Worm (Caenorhabditis elegans): ENCODE data around the gene Y64G10A.7.

Gene Y64G10A.7

DNA sequence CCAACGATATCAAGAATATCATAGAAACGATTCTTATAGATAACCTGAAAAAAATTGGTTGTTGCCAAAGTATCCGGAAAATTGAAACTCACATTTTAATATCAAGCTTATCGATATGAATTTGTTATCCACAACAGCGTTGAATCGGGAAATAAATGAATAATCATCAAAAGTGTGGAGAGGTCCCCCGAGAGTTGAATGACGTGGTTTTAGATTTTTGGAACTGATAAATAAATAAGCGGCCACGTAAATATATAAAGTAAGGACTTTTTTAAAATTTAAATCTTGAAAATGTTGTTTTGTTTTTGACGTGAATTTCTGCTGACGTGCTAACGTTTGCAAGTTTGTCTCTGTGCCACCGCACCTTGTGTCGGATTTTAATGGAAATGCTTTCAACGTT, 42.7 kb downstream of the Y64G10A.7 start, which contains the start of gene Y67A10A.3:
Gene Y67A10A.3, minus strand, starts transcription at position 101 of the 400 bp plus-strand sequence.
- no peak for TF ChIP-seq lin-15B (tag; optimal IDR thresholded peaks at IDR 0.05)
- TF ChIP-seq ztf-11 (tag; optimal IDR thresholded peaks at IDR 0.05), result no peak
- no peak for TF ChIP-seq eor-1 (tag; optimal IDR thresholded peaks at IDR 0.05)
- no peak for TF ChIP-seq lin-39 (tag; optimal IDR thresholded peaks at IDR 0.05)
- TF ChIP-seq pha-4 (tag; optimal IDR thresholded peaks at IDR 0.05), result no peak
- TF ChIP-seq elt-3 (tag; optimal IDR thresholded peaks at IDR 0.05), result no peak
- TF ChIP-seq snpc-4 (tag; optimal IDR thresholded peaks at IDR 0.05), result no peak
- TF ChIP-seq nhr-67 (tag; optimal IDR thresholded peaks at IDR 0.05), result no peak
- no peak for TF ChIP-seq nhr-77 (tag; optimal IDR thresholded peaks at IDR 0.05)
- no peak for TF ChIP-seq nhr-28 (tag; optimal IDR thresholded peaks at IDR 0.05)
- TF ChIP-seq tbx-2 (tag; optimal IDR thresholded peaks at IDR 0.05), result no peak

DNA sequence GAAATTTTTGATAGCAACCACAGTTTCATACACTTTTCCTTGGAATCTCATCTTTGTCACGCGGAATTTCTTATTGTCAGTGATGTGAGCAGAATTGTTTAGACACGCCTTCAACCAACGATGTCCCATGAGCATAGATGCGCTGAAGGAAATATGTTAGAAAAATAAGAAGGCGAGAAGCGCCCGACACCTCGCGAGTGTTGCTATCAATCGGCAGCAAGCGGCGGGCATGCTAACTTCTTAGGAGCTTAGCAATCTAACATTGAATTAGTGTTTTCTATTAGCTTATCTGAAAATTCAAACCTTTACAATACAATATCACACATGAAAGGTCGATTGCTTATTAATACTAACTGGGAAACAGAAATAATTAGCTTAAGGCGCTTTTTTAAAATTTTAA, 44.1 kb downstream of the Y64G10A.7 start:
- no peak for TF ChIP-seq eor-1 (tag; optimal IDR thresholded peaks at IDR 0.05)

DNA sequence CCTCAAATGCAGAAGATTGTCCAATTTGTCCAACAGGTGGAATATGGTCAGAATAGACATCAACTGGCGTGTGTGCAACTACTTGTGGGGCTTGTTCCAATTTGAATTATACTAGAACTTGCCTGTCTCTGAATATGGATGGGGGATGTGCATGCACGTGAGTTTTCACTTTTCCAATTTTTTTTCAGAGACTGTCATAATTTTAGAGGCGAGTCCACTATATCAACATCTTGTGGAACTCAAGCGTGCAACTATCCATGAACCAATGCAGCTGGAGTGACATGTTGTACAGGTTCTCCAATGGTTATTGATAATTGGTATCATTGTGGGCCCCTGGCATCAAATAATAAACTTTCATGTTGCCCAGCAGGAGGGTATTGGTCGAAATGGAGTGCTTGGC, 46.1 kb downstream of the Y64G10A.7 start, which contains the start of gene Y67A10A.2:
Gene Y67A10A.2, plus strand, starts transcription at position 301 of the 400 bp plus-strand sequence.
- no peak for TF ChIP-seq nhr-43 (tag; optimal IDR thresholded peaks at IDR 0.05; ENCODE audit: poor library complexity, severe bottlenecking)
- TF ChIP-seq nhr-67 (tag; optimal IDR thresholded peaks at IDR 0.05), result no peak
- TF ChIP-seq lin-15B (tag; optimal IDR thresholded peaks at IDR 0.05), result no peak
- TF ChIP-seq unc-39 (tag; optimal IDR thresholded peaks at IDR 0.05), result no peak
- TF ChIP-seq fkh-2 (tag; optimal IDR thresholded peaks at IDR 0.05), result no peak
- TF ChIP-seq lsy-12 (tag; optimal IDR thresholded peaks at IDR 0.05), result no peak

DNA sequence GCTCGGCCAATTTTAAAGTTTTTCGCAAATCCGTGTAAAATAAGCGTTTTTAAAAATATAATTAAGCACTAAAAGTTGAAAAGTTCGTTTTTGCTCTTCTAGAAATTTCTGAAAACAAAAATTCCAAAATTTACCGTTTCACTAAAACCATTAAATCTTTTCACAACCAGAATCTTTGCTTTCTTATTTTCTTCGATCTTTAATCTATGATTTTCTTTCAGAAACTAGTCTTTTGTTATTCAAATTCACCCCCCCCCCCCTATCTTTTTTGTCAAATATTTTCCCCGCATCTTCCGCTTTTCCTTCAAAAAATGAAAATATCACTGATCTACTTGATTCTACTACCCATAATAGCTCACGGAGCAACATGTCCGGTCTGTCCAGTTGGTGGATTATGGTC, 48.0 kb downstream of the Y64G10A.7 start, which contains the start of gene Y67A10A.11:
Gene Y67A10A.11, plus strand, starts transcription at position 301 of the 400 bp plus-strand sequence.
- no peak for TF ChIP-seq sea-2 (GFP tag; optimal IDR thresholded peaks at IDR 0.05)

DNA sequence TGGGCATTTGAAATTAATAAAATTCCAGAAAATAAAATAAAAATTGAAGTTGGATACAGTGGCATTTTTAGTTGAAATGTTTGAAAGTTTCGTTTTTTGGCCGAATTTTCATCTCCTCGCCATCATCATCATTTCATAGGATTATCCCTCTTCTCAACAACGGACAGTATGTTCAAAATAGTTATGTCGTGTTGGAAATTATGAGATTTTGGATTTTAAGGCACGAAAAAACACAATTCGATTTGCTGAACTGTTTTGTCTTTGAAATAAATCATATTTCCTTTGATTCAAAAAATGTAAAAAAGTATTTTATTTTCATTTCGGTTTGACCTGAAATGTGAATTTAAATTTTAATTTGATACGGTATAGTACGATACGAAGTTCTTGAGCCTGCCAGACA, 52.1 kb downstream of the Y64G10A.7 start, which contains the start of gene srlf-28:
Gene srlf-28, minus strand, starts transcription at position 101 of the 400 bp plus-strand sequence.
- TF ChIP-seq ama-1 (optimal IDR thresholded peaks at IDR 0.05) (no peak), nhr-43 (tag; optimal IDR thresholded peaks at IDR 0.05; ENCODE audit: poor library complexity, severe bottlenecking) (no peak), elt-3 (tag; optimal IDR thresholded peaks at IDR 0.05) (no peak), nhr-67 (tag; optimal IDR thresholded peaks at IDR 0.05) (no peak), mml-1 (tag; optimal IDR thresholded peaks at IDR 0.05) (no peak), pqm-1 (tag; optimal IDR thresholded peaks at IDR 0.05) (no peak), ceh-82 (tag; optimal IDR thresholded peaks at IDR 0.05) (no peak), nhr-12 (tag; optimal IDR thresholded peaks at IDR 0.05) (no peak), nhr-237 (tag; optimal IDR thresholded peaks at IDR 0.05) (no peak), ztf-4 (tag; optimal IDR thresholded peaks at IDR 0.05) (no peak), jun-1 (tag; optimal IDR thresholded peaks at IDR 0.05) (no peak), daf-12 (tag; optimal IDR thresholded peaks at IDR 0.05) (no peak), ceh-16 (tag; optimal IDR thresholded peaks at IDR 0.05) (no peak)

DNA sequence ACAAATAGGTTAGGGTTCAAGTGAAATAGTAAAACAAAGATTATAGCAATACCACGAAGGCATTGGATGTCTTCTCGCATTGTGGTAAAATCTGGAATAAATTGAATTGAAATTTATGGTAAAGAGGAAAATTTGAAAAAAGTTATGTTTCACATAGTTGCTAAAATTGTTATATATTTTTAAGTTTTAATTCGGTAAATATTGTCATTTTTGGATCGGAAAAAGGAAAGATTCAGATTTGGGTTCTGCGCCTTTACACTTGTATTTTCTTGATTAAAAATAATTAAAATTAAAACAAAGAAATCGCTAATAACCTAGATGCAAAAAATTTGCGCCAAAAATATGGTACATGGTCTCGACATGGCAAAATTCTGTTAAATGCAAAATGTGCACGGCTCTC, 59.0 kb downstream of the Y64G10A.7 start, which contains the start of gene oac-56:
Gene oac-56, minus strand, starts transcription at position 101 of the 400 bp plus-strand sequence.
- TF ChIP-seq ztf-4 (tag; optimal IDR thresholded peaks at IDR 0.05) (no peak), egl-27 (tag; optimal IDR thresholded peaks at IDR 0.05) (no peak), lin-39 (tag; optimal IDR thresholded peaks at IDR 0.05) (no peak), elt-3 (tag; optimal IDR thresholded peaks at IDR 0.05) (no peak)

DNA sequence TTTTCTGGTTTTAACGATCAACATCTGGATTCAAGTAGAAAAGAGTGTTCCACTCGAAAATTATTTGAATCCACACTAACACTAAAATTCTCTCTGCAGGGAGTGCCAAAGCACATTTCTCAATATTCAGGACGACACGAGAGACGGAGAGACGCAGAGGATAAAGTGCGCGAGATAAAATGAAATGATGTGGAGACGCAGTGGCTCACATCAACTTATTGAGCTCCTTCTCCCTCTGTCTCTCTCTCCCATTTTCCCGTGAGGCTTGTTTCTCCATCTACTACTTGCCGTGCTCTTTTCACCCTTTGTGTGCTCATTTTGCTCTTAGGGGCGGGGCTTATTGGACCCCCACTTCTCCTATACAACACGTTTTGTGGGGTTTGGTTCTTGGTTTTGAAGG, 64.4 kb downstream of the Y64G10A.7 start:
- peak; percentile 14 for TF ChIP-seq lin-15B (tag; optimal IDR thresholded peaks at IDR 0.05)
- no peak for TF ChIP-seq nhr-67 (tag; optimal IDR thresholded peaks at IDR 0.05)
- no peak for TF ChIP-seq ZK546.5 (tag; optimal IDR thresholded peaks at IDR 0.05)
- TF ChIP-seq hmg-11 (tag; optimal IDR thresholded peaks at IDR 0.05), result peak; percentile 74
- TF ChIP-seq snpc-4 (tag; optimal IDR thresholded peaks at IDR 0.05), result peak; percentile 34
- TF ChIP-seq lin-39 (tag; optimal IDR thresholded peaks at IDR 0.05), result peak; percentile 83
- no peak for TF ChIP-seq aly-2 (tag; optimal IDR thresholded peaks at IDR 0.05)
- no peak for TF ChIP-seq elt-2 (tag; optimal IDR thresholded peaks at IDR 0.05)
- no peak for TF ChIP-seq nhr-28 (tag; optimal IDR thresholded peaks at IDR 0.05)
- peak; percentile 86 for TF ChIP-seq fkh-10 (GFP tag; optimal IDR thresholded peaks at IDR 0.05)
- TF ChIP-seq nhr-12 (tag; optimal IDR thresholded peaks at IDR 0.05), result no peak
- TF ChIP-seq ceh-9 (tag; optimal IDR thresholded peaks at IDR 0.05), result no peak
- TF ChIP-seq lsy-12 (tag; optimal IDR thresholded peaks at IDR 0.05), result no peak
- peak; percentile 88 for TF ChIP-seq nfya-1 (tag; optimal IDR thresholded peaks at IDR 0.05; ENCODE audit: insufficient read depth)
- TF ChIP-seq egl-5 (tag; optimal IDR thresholded peaks at IDR 0.05), result peak; percentile 67

All from whole organism, L3 larva.